Fruit fly (Drosophila melanogaster) whole organism, prepupa: ENCODE results near the gene CG11409.

Experiments
- Blimp-1 ChIP-seq: fragments of 200-800 bp; sonication (Bioruptor generic); optimal IDR thresholded peaks from 3 replicates; lab custom pipeline; 2017; ENCODE audit warnings: missing biosample characterization, missing genetic modification characterization, mild to moderate bottlenecking, moderate library complexity, missing genetic modification reagents
- CG11294 ChIP-seq: fragments of 200-800 bp; sonication (Bioruptor generic); IDR thresholded peaks from 2 replicates; pipeline ENCODE4 v1.3.6; 2022; ENCODE audit warnings: missing biosample characterization, missing genetic modification characterization
- CG11762 ChIP-seq: fragments of 200-800 bp; sonication (Bioruptor generic); optimal IDR thresholded peaks from 3 replicates; lab custom pipeline; 2016; ENCODE audit warnings: missing biosample characterization, missing genetic modification characterization; ENCODE audit not compliant: insufficient read depth
- CG11902 ChIP-seq: fragments of 200-800 bp; sonication (Bioruptor generic); optimal IDR thresholded peaks from 3 replicates; lab custom pipeline; 2016; ENCODE audit warnings: missing biosample characterization, missing genetic modification characterization
- CG15336 ChIP-seq: fragments of 200-800 bp; sonication (Bioruptor generic); IDR thresholded peaks from 2 replicates; pipeline ENCODE4 v1.3.6; 2022; ENCODE audit warnings: missing biosample characterization, missing genetic modification characterization
- CG1621 ChIP-seq: fragments of 200-800 bp; sonication (Bioruptor generic); optimal IDR thresholded peaks from 3 replicates; lab custom pipeline; 2018; ENCODE audit warnings: missing biosample characterization, mild to moderate bottlenecking, missing genetic modification characterization
- CG16779 ChIP-seq: fragments of 200-800 bp; sonication (Bioruptor generic); optimal IDR thresholded peaks from 3 replicates; lab custom pipeline; 2017; ENCODE audit warnings: missing biosample characterization, mild to moderate bottlenecking, missing genetic modification characterization
- CG3032 ChIP-seq: fragments of 200-800 bp; optimal IDR thresholded peaks from 2 replicates; lab custom pipeline; 2019; ENCODE audit warnings: missing biosample characterization, mild to moderate bottlenecking, missing genetic modification characterization, moderate library complexity
- CG34406 ChIP-seq: fragments of 200-800 bp; sonication (Bioruptor generic); optimal IDR thresholded peaks from 3 replicates; lab custom pipeline; 2016; ENCODE audit warnings: missing biosample characterization, missing genetic modification characterization
- CG6163 ChIP-seq: fragments of 200-800 bp; sonication (Bioruptor generic); IDR thresholded peaks from 3 replicates; pipeline ENCODE4 v1.3.6; 2022; ENCODE audit warnings: missing biosample characterization, missing genetic modification characterization
- CG6276 ChIP-seq: fragments of 200-800 bp; sonication (Bioruptor generic); optimal IDR thresholded peaks from 2 replicates; lab custom pipeline; 2017; ENCODE audit warnings: missing biosample characterization, mild to moderate bottlenecking, missing genetic modification characterization
- CG6792 ChIP-seq: fragments of 200-800 bp; sonication (Bioruptor generic); optimal IDR thresholded peaks from 3 replicates; lab custom pipeline; 2016; ENCODE audit warnings: missing biosample characterization, missing genetic modification characterization
- CG6808 ChIP-seq: fragments of 200-800 bp; sonication (Bioruptor generic); optimal IDR thresholded peaks from 3 replicates; lab custom pipeline; 2017; ENCODE audit warnings: missing biosample characterization, missing genetic modification characterization, mild to moderate bottlenecking, moderate library complexity, missing genetic modification reagents
- CG7368 ChIP-seq: fragments of 200-800 bp; sonication (Bioruptor generic); optimal IDR thresholded peaks from 3 replicates; lab custom pipeline; 2016; ENCODE audit warnings: missing biosample characterization, missing genetic modification characterization
- CG8119 ChIP-seq: fragments of 200-800 bp; sonication (Bioruptor generic); IDR thresholded peaks from 3 replicates; pipeline ENCODE4 v1.3.6; 2022; ENCODE audit warnings: missing biosample characterization, missing genetic modification characterization
- CG8319 ChIP-seq: fragments of 200-800 bp; sonication (Bioruptor generic); optimal IDR thresholded peaks from 3 replicates; lab custom pipeline; 2016; ENCODE audit warnings: missing biosample characterization, missing genetic modification characterization
- CG8632 ChIP-seq: fragments of 200-800 bp; sonication (Bioruptor generic); optimal IDR thresholded peaks from 3 replicates; lab custom pipeline; 2016; ENCODE audit warnings: missing biosample characterization, missing genetic modification characterization
- Eip75B ChIP-seq: fragments of 200-800 bp; sonication (Bioruptor generic); optimal IDR thresholded peaks from 3 replicates; lab custom pipeline; 2016; ENCODE audit warnings: missing biosample characterization, missing genetic modification characterization
- Eip78C ChIP-seq: fragments of 200-800 bp; sonication (Bioruptor generic); peaks from one replicate; lab custom pipeline; 2016; ENCODE audit warnings: missing biosample characterization, missing genetic modification characterization
- Ets21C ChIP-seq: fragments of 200-800 bp; sonication (Bioruptor generic); optimal IDR thresholded peaks from 3 replicates; lab custom pipeline; 2016; ENCODE audit warnings: missing biosample characterization, missing genetic modification characterization
- Hr38 ChIP-seq: sonication (Bioruptor generic); optimal IDR thresholded peaks from 2 replicates; lab custom pipeline; 2016; ENCODE audit warnings: missing biosample characterization, missing genetic modification characterization
- Hr39 ChIP-seq: fragments of 200-800 bp; sonication (Bioruptor generic); optimal IDR thresholded peaks from 2 replicates; lab custom pipeline; 2016; ENCODE audit warnings: missing biosample characterization, missing genetic modification characterization
- OdsH ChIP-seq: fragments of 200-800 bp; sonication (Bioruptor generic); optimal IDR thresholded peaks from 3 replicates; lab custom pipeline; 2016; ENCODE audit warnings: missing biosample characterization, missing genetic modification characterization
- Sox102F ChIP-seq: fragments of 200-800 bp; sonication (Bioruptor generic); optimal IDR thresholded peaks from 2 replicates; lab custom pipeline; 2016; ENCODE audit warnings: missing biosample characterization, mild to moderate bottlenecking, missing genetic modification characterization
- achi ChIP-seq: fragments of 200-800 bp; sonication (Bioruptor generic); optimal IDR thresholded peaks from 3 replicates; lab custom pipeline; 2016; ENCODE audit warnings: missing biosample characterization, missing genetic modification characterization
- esn ChIP-seq: fragments of 200-800 bp; sonication (Bioruptor generic); optimal IDR thresholded peaks from 2 replicates; lab custom pipeline; 2016; ENCODE audit warnings: missing biosample characterization, mild to moderate bottlenecking, missing genetic modification characterization, moderate library complexity
- lz ChIP-seq: fragments of 200-800 bp; sonication (Bioruptor generic); optimal IDR thresholded peaks from 3 replicates; lab custom pipeline; 2016; ENCODE audit warnings: missing biosample characterization, missing genetic modification characterization
- net ChIP-seq: fragments of 200-800 bp; sonication (Bioruptor generic); optimal IDR thresholded peaks from 3 replicates; lab custom pipeline; 2016; ENCODE audit warnings: missing biosample characterization, missing genetic modification characterization
- ss ChIP-seq, 2 experiments: fragments of 200-800 bp; sonication (Bioruptor generic); optimal IDR thresholded peaks; 2 replicates in 1 of 2; 3 replicates in 1 of 2; lab custom pipeline; 2017 to 2018; ENCODE audit warnings: mild to moderate bottlenecking in 2 of 2, missing biosample characterization in 2 of 2, missing genetic modification characterization in 2 of 2, moderate library complexity in 1 of 2
- vri ChIP-seq: fragments of 200-800 bp; sonication (Bioruptor generic); optimal IDR thresholded peaks from 3 replicates; lab custom pipeline; 2016; ENCODE audit warnings: missing biosample characterization, mild to moderate bottlenecking, missing genetic modification characterization

Gene CG11409

DNA sequence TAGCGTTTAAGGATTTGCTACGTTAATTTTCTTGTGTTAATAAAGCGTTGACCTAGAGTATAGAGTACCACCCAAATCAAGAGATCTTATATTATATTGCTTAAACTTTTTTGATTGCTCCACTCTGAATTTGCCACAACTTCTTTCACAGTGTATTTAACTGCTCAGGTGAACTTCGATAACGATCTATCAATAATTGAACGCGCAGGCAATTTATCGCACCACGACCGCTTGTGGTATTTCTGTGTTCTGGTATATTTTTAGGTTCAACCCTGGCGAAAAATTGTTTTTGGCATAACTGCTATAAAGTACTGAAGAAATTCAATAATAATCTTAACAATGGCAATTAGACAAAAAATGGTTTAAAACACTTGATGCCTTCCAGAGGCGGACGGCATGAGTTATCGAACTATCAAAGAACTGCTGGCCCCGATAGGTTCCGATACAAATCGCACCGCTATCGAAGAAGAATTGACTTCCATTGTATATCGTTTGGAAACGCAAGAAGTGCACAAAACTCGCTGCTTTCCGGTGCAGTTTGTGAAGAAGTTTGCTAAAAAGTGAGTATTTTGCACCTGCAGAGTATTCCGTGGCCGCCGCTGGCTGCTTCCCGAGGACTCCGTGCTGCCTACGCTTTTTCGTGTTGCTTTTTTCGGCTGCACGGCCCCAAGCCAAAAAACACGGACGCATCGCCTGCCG lies 28.9 kb upstream of the CG11409 start, which contains the start of gene ssx (continued):
- TF ChIP-seq CG6163 (peak; percentile 62), Ets21C (GFP tag; lab: Kevin White, UChicago) (no peak), net (GFP tag; lab: Kevin White, UChicago) (no peak), CG8632 (GFP tag; lab: Kevin White, UChicago) (peak; percentile 41), CG7368 (GFP tag; lab: Kevin White, UChicago) (peak; percentile 28), CG1621 (peak; percentile 37), CG8119 (GFP tag; lab: Robert Waterston, UW) (peak; percentile 45; the same call in 1 of the 3 replicates), CG6276 (GFP tag; lab: Kevin White, UChicago) (no peak), achi (GFP tag; lab: Kevin White, UChicago) (peak; percentile 38)

DNA sequence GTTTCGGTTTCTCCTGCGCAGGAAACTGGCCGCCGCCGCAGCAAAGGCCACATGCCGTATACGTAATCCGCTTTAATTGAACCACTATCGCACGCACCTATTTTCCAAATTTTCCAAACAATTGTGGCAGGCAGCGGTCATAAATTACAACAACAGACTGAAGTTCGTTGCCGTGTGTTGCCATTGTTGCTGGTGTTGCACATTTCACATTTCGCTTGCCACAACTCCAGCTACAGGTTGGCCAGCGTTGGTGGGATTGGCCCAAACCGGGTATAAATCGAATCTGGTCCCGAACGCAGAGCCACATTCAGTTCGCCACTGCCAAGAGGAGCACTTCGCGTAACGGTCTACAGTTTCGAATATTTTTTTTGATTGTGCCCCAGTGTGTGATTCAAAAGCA lies 27.6 kb upstream of the CG11409 start, which contains the start of gene CG14770:
TSS of gene CG14770 (plus strand) at position 301 of the 400 bp plus-strand sequence.
- TF ChIP-seq CG6808 (no peak), Sox102F (GFP tag; lab: Kevin White, UChicago) (no peak), esn (GFP tag; lab: Kevin White, UChicago) (no peak), achi (GFP tag; lab: Kevin White, UChicago) (no peak)

DNA sequence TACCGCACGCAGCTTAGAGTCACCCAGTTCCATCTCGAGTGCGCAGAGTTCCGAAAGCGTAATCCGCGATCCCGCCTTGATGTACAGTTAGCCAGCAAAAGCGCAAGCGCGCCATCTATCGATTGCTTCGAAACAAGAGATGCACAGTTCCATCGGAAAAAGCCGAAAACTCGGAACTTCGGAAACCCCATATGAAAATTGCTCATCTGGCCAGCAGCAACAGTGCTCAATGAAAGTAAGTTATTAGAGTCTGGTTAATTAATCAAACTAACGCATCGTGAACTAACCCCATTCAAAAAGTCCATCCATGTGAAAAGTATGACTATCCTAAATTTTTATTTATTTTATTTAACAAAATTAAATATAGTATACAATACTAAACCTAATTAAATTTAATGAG lies 16.1 kb upstream of the CG11409 start, which contains the start of gene png:
TSS of gene png (minus strand) at position 101 of the 400 bp plus-strand sequence.
- no peak for TF ChIP-seq Sox102F (GFP tag; lab: Kevin White, UChicago)
- no peak for TF ChIP-seq OdsH (GFP tag; lab: Kevin White, UChicago)
- TF ChIP-seq CG16779 (tag; lab: Kevin White, UChicago), result no peak
- no peak for TF ChIP-seq CG34406 (GFP tag; lab: Kevin White, UChicago)
- no peak for TF ChIP-seq CG11762
- no peak for TF ChIP-seq Hr39 (GFP tag; lab: Kevin White, UChicago)
- no peak for TF ChIP-seq Hr38
- TF ChIP-seq CG11902, result no peak
- no peak for TF ChIP-seq CG6792
- no peak for TF ChIP-seq CG6163
- TF ChIP-seq Eip78C, result no peak
- no peak for TF ChIP-seq CG11294 (GFP tag; lab: Robert Waterston, UW)

- TF ChIP-seq vri (GFP tag; lab: Kevin White, UChicago) (peak; percentile 35), esn (GFP tag; lab: Kevin White, UChicago) (no peak)
Measured at dm6 chrX:1353322-1354212, 12.2 kb upstream of the CG11409 start, which contains the start of the genes CG12773 and CG11417. TSS of gene CG12773 (minus strand) at chrX:1353981. TSS of gene CG11417 (plus strand) at chrX:1354014.

dm6 chrX:1349255-1349654 lies 7.9 kb upstream of the CG11409 start, which contains the start of gene MTPAP:
TSS of gene MTPAP (minus strand) at chrX:1349357.
- TF ChIP-seq lz (peak; percentile 29), ss (GFP tag; optimal IDR thresholded peaks at IDR 0.05; lab: Kevin White, UChicago) (no peak), CG15336 (GFP tag; lab: Robert Waterston, UW) (no peak), Eip75B (GFP tag; lab: Kevin White, UChicago) (no peak), CG8319 (no peak), CG8632 (GFP tag; lab: Kevin White, UChicago) (no peak), Eip78C (peak; percentile 35), Blimp-1 (GFP tag; lab: Kevin White, UChicago) (no peak), esn (GFP tag; lab: Kevin White, UChicago) (peak; percentile 45), Ets21C (GFP tag; lab: Kevin White, UChicago) (no peak), Hr39 (GFP tag; lab: Kevin White, UChicago) (no peak), CG3032 (tag; lab: Kevin White, UChicago) (peak; percentile 21)
